Worm (Caenorhabditis elegans) whole organism, late embryonic: ENCODE measurements around the gene met-2.

Experiments
- C08G9.2 ChIP-seq: sonication (generic microtip); optimal IDR thresholded peaks from 2 replicates; lab custom pipeline; 2016; ENCODE audit warnings: mild to moderate bottlenecking, missing genetic modification characterization, moderate library complexity, missing compliant biosample characterization
- C38D4.7 ChIP-seq: fragments of 200-800 bp; sonication (Bioruptor generic); optimal IDR thresholded peaks from 2 replicates; lab custom pipeline; 2018; ENCODE audit warnings: mild to moderate bottlenecking, missing genetic modification characterization, moderate library complexity, missing compliant biosample characterization
- T23F11.4 ChIP-seq: fragments of 200-800 bp; sonication (Bioruptor generic); optimal IDR thresholded peaks from 2 replicates; lab custom pipeline; 2018; ENCODE audit warnings: mild to moderate bottlenecking, missing genetic modification characterization, missing compliant biosample characterization
- Y22D7AL.16 ChIP-seq: sonication (generic microtip); optimal IDR thresholded peaks from 2 replicates; lab custom pipeline; 2016; ENCODE audit warnings: missing genetic modification characterization, missing compliant biosample characterization
- ama-1 ChIP-seq: fragments of 150-350 bp; optimal IDR thresholded peaks from 2 replicates; lab custom pipeline; 2014
- ceh-14 ChIP-seq: sonication (generic microtip); optimal IDR thresholded peaks from 2 replicates; lab custom pipeline; 2016; ENCODE audit warnings: missing genotype, missing genetic modification characterization, missing compliant biosample characterization
- ceh-18 ChIP-seq: sonication (generic microtip); optimal IDR thresholded peaks from 2 replicates; lab custom pipeline; 2016; ENCODE audit warnings: missing genetic modification characterization, missing compliant biosample characterization
- ceh-19 ChIP-seq: fragments of 200-800 bp; sonication (Bioruptor generic); optimal IDR thresholded peaks from 2 replicates; lab custom pipeline; 2018; ENCODE audit warnings: mild to moderate bottlenecking, missing genetic modification characterization, missing compliant biosample characterization
- ceh-2 ChIP-seq: sonication (generic microtip); optimal IDR thresholded peaks from 2 replicates; lab custom pipeline; 2016; ENCODE audit warnings: missing genotype, missing genetic modification characterization, missing compliant biosample characterization
- ceh-24 ChIP-seq: sonication (generic microtip); optimal IDR thresholded peaks from 2 replicates; lab custom pipeline; 2016; ENCODE audit warnings: mild to moderate bottlenecking, missing genetic modification characterization, missing compliant biosample characterization
- ceh-30 ChIP-seq: fragments of 150-350 bp; optimal IDR thresholded peaks from 2 replicates; lab custom pipeline; 2014; ENCODE audit warnings: missing biosample characterization, missing genetic modification characterization
- ceh-34 ChIP-seq: sonication (generic microtip); optimal IDR thresholded peaks from 2 replicates; lab custom pipeline; 2016; ENCODE audit warnings: mild to moderate bottlenecking, missing genetic modification characterization, missing compliant biosample characterization
- dmd-4 ChIP-seq: sonication (generic microtip); optimal IDR thresholded peaks from 2 replicates; lab custom pipeline; 2016; ENCODE audit warnings: borderline replicate concordance, missing genetic modification characterization, missing compliant biosample characterization
- dve-1 ChIP-seq: sonication (generic microtip); optimal IDR thresholded peaks from 2 replicates; lab custom pipeline; 2017; ENCODE audit warnings: antibody characterized with exemption, mild to moderate bottlenecking, missing genetic modification characterization, missing compliant biosample characterization
- elt-2 ChIP-seq: sonication (generic microtip); optimal IDR thresholded peaks from 2 replicates; lab custom pipeline; 2016; ENCODE audit warnings: missing genetic modification reagents, missing genetic modification characterization, missing compliant biosample characterization
- ets-4 ChIP-seq: sonication (generic microtip); optimal IDR thresholded peaks from 2 replicates; lab custom pipeline; 2016; ENCODE audit warnings: missing genetic modification characterization, missing compliant biosample characterization
- fkh-6 ChIP-seq: sonication (generic microtip); optimal IDR thresholded peaks from 2 replicates; lab custom pipeline; 2016; ENCODE audit warnings: missing genetic modification characterization, missing compliant biosample characterization
- hlh-13 ChIP-seq: fragments of 200-800 bp; sonication (Bioruptor generic); optimal IDR thresholded peaks from 2 replicates; lab custom pipeline; 2018; ENCODE audit warnings: mild to moderate bottlenecking, missing genetic modification characterization, missing compliant biosample characterization
- hlh-30 ChIP-seq: sonication (generic microtip); optimal IDR thresholded peaks from 2 replicates; lab custom pipeline; 2017; ENCODE audit warnings: antibody characterized with exemption, missing genetic modification characterization, missing compliant biosample characterization; ENCODE audit not compliant: insufficient read depth
- hlh-8 ChIP-seq: sonication (generic microtip); optimal IDR thresholded peaks from 2 replicates; lab custom pipeline; 2016; ENCODE audit warnings: missing genotype, missing genetic modification characterization, missing compliant biosample characterization
- lim-6 ChIP-seq: sonication (generic microtip); optimal IDR thresholded peaks from 2 replicates; lab custom pipeline; 2016; ENCODE audit warnings: missing genetic modification characterization, missing compliant biosample characterization
- lin-11 ChIP-seq: fragments of 200-800 bp; sonication (Bioruptor generic); optimal IDR thresholded peaks from 2 replicates; lab custom pipeline; 2018; ENCODE audit warnings: mild to moderate bottlenecking, missing genetic modification characterization, missing compliant biosample characterization
- madf-2 ChIP-seq: sonication (generic microtip); optimal IDR thresholded peaks from 2 replicates; lab custom pipeline; 2017; ENCODE audit warnings: missing genetic modification characterization, missing compliant biosample characterization
- mec-3 ChIP-seq: sonication (generic microtip); optimal IDR thresholded peaks from 2 replicates; lab custom pipeline; 2016; ENCODE audit warnings: borderline replicate concordance, missing genetic modification characterization, missing compliant biosample characterization
- odd-2 ChIP-seq: sonication (generic microtip); optimal IDR thresholded peaks from 2 replicates; lab custom pipeline; 2017; ENCODE audit warnings: antibody characterized with exemption, mild to moderate bottlenecking, missing genetic modification characterization, missing compliant biosample characterization
- pag-3 ChIP-seq: sonication (generic microtip); optimal IDR thresholded peaks from 2 replicates; lab custom pipeline; 2016; ENCODE audit warnings: missing compliant biosample characterization, missing genetic modification characterization, borderline replicate concordance
- pax-1 ChIP-seq: fragments of 150-350 bp; optimal IDR thresholded peaks from 2 replicates; lab custom pipeline; 2014; ENCODE audit warnings: missing biosample characterization, missing genetic modification characterization
- pha-2 ChIP-seq: sonication (generic microtip); optimal IDR thresholded peaks from 2 replicates; lab custom pipeline; 2017; ENCODE audit warnings: mild to moderate bottlenecking, missing genetic modification characterization, missing compliant biosample characterization
- pha-4 ChIP-seq: fragments of 150-350 bp; optimal IDR thresholded peaks from 2 replicates; lab custom pipeline; 2018; ENCODE audit warnings: missing biosample characterization, missing genetic modification reagents, missing genetic modification characterization
- pqm-1 ChIP-seq: sonication (generic microtip); optimal IDR thresholded peaks from 2 replicates; lab custom pipeline; 2016; ENCODE audit warnings: missing genetic modification characterization, missing compliant biosample characterization
- pros-1 ChIP-seq: fragments of 150-350 bp; optimal IDR thresholded peaks from 2 replicates; lab custom pipeline; 2014; ENCODE audit warnings: missing biosample characterization, missing genetic modification reagents, missing genetic modification characterization
- rnt-1 ChIP-seq: sonication (generic microtip); optimal IDR thresholded peaks from 2 replicates; lab custom pipeline; 2016; ENCODE audit warnings: missing genetic modification characterization, missing compliant biosample characterization
- sox-2 ChIP-seq: fragments of 200-800 bp; sonication (Bioruptor generic); IDR thresholded peaks from 2 replicates; pipeline ENCODE4 v1.3.6; 2022; ENCODE audit warnings: missing genetic modification reagents, missing genetic modification characterization, missing compliant biosample characterization
- sox-4 ChIP-seq: sonication (generic microtip); optimal IDR thresholded peaks from 2 replicates; lab custom pipeline; 2017; ENCODE audit warnings: mild to moderate bottlenecking, missing genetic modification characterization, inconsistent platforms, missing compliant biosample characterization
- syd-9 ChIP-seq: sonication (generic microtip); optimal IDR thresholded peaks from 2 replicates; lab custom pipeline; 2016; ENCODE audit warnings: mild to moderate bottlenecking, missing genetic modification characterization, moderate library complexity, missing compliant biosample characterization
- ttx-3 ChIP-seq: sonication (generic microtip); optimal IDR thresholded peaks from 2 replicates; lab custom pipeline; 2016; ENCODE audit warnings: missing genetic modification reagents, missing genetic modification characterization, missing compliant biosample characterization
- unc-3 ChIP-seq, 2 experiments: fragments of 200-800 bp in 1 of 2; sonication (Bioruptor generic) in 1 of 2; sonication (generic microtip) in 1 of 2; conservative IDR thresholded peaks in 1 of 2; optimal IDR thresholded peaks in 1 of 2; 2 replicates each; pipeline versions ENCODE4 v1.3.6 to Lab custom; 2016 to 2022; ENCODE audit warnings: missing compliant biosample characterization in 2 of 2, missing genetic modification characterization in 2 of 2, missing genetic modification reagents in 1 of 2
- ztf-16 ChIP-seq: sonication (generic microtip); optimal IDR thresholded peaks from 2 replicates; lab custom pipeline; 2017; ENCODE audit warnings: missing genetic modification characterization, missing compliant biosample characterization

The met-2 gene

DNA sequence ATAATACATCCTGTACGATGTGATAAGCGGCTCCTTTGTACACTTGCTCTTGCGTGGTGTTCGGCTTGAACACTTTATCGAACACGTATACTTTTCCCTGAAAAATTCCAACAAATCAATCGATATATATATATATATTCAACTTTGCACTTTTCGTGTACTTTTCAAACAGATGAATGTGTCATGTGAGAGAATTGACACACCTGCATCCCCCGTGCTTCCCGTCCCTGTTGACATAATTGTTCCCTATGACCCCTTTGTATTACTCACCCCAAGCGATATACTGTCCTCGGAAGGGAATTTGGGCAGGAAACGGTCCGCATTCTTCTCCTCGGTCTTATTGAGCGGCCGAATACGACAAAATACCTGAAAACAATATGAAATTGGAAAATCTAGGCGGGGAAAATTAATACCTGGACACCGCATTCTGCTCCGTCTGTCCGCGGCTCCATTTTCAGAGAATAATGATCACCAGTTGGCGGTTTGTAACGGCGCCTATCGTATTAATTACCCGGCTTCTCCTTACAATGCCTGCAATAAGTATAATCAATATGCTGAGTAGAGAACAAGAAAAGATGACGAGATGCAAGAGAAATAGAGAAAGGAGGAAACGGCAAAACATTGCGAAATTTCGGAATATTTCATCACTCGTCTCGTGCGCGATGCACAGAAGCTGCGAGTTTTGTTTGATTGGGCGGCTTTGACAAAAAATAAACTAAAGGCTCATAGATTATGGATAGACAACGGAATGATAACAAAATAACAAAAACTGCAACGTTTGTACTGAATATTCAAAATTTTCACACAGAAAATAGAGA is 20.2 kb upstream of the met-2 start, which contains the start of gene unc-116 (continued):
- TF ChIP-seq ceh-2 (tag; lab: Kevin White, UChicago), result no peak
- TF ChIP-seq T23F11.4 (GFP tag; lab: Kevin White, UChicago), result no peak
- TF ChIP-seq pag-3, result no peak
- no peak for TF ChIP-seq C08G9.2 (tag; lab: Kevin White, UChicago)
- TF ChIP-seq unc-3 (GFP tag; conservative IDR thresholded peaks at IDR 0.05; lab: Robert Waterston, UW), result no peak
- TF ChIP-seq unc-3 (tag; optimal IDR thresholded peaks at IDR 0.05; lab: Kevin White, UChicago), result no peak
- TF ChIP-seq pha-4 (tag; lab: Kevin White, UChicago), result no peak
- no peak for TF ChIP-seq Y22D7AL.16 (tag; lab: Kevin White, UChicago)
- TF ChIP-seq ceh-19, result no peak
- no peak for TF ChIP-seq dve-1 (tag; lab: Kevin White, UChicago)
- no peak for TF ChIP-seq sox-4 (tag; lab: Kevin White, UChicago)
- no peak for TF ChIP-seq mec-3
- no peak for TF ChIP-seq hlh-8 (tag; lab: Kevin White, UChicago)
- TF ChIP-seq C38D4.7 (GFP tag; lab: Kevin White, UChicago), result no peak
- TF ChIP-seq pqm-1 (tag; lab: Kevin White, UChicago), result no peak
- TF ChIP-seq madf-2 (tag; lab: Kevin White, UChicago), result no peak
- TF ChIP-seq ztf-16 (tag; lab: Kevin White, UChicago), result no peak
- no peak for TF ChIP-seq pha-2 (tag; lab: Kevin White, UChicago)
- no peak for TF ChIP-seq fkh-6 (tag; lab: Kevin White, UChicago)
- TF ChIP-seq ceh-18 (tag; lab: Kevin White, UChicago), result no peak
- no peak for TF ChIP-seq hlh-13
- TF ChIP-seq dmd-4 (tag; lab: Kevin White, UChicago), result no peak
- no peak for TF ChIP-seq ceh-34 (tag; lab: Kevin White, UChicago)
- no peak for TF ChIP-seq ceh-30 (tag; lab: Kevin White, UChicago)
- no peak for TF ChIP-seq elt-2 (tag; lab: Kevin White, UChicago)
- TF ChIP-seq odd-2 (tag; lab: Kevin White, UChicago), result no peak
- TF ChIP-seq ceh-14 (tag; lab: Kevin White, UChicago), result no peak
- no peak for TF ChIP-seq ttx-3 (tag; lab: Kevin White, UChicago)

DNA sequence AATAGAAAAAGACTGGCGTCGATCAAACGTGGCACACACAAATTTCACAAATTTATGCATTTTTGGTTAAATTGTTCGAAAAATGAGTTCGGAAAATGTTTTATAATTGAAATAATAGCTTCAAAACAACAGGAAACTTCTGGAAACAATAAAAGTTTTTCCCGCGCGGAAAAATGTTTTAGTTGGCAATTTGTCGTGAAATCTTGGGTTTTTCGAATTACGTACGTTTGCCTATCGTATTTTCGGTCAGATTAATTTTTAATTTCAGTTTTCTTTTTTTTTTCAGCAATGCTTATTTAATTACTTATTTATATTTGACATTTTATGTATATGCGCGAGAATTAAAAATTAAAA is 19.7 kb upstream of the met-2 start:
- TF ChIP-seq hlh-30 (tag; lab: Kevin White, UChicago) (no peak), fkh-6 (tag; lab: Kevin White, UChicago) (no peak), ceh-24 (tag; lab: Kevin White, UChicago) (no peak), lin-11 (tag; lab: Kevin White, UChicago) (no peak), sox-4 (tag; lab: Kevin White, UChicago) (no peak), ama-1 (lab: Kevin White, UChicago) (no peak), Y22D7AL.16 (tag; lab: Kevin White, UChicago) (no peak), pros-1 (tag; lab: Kevin White, UChicago) (no peak), dmd-4 (tag; lab: Kevin White, UChicago) (no peak), sox-2 (no peak), syd-9 (no peak), ceh-19 (no peak), pax-1 (tag; lab: Kevin White, UChicago) (no peak), rnt-1 (tag; lab: Kevin White, UChicago) (no peak), pag-3 (no peak), ets-4 (tag; lab: Kevin White, UChicago) (no peak), lim-6 (tag; lab: Kevin White, UChicago) (no peak)
- TF ChIP-seq, all 69 proteins: peak for 0
